Worm (Caenorhabditis elegans): ENCODE results near the gene mob-1.

mob-1 gene

DNA sequence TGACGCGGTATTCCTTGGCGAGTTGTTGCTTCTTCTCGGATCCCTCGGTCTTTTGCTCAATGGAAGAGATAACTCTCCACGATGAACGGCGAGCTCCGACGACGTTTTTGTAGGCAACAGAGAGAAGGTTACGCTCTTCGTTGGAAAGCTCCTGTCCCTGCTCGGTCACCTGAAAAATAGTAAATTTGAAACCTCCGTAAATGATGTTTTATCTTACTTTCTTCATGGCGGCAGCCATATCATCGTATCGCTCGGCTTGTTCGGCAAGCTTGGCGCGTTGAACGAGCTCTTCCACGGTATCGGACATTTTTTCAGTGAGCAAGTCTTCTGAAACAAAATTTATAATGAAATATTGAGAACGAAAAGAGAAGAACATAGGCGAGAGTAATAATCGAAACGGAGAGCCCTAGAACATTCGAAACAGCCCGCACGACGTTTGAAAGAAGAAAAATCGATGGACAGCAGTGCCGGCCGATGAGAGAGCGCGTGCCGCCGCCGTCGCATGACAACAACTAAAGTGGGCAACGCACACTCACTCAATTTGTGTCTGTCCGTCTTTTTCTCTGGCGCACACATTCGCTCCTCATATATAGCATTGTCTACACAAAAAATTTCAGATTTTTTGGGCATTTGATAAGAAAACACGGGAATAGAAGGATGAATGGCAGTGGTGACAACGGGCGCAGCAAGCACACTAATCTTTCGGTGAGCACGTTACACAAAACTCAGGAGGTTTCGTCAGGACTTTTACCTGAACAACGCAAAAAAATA lies 38.6 kb upstream of the mob-1 start, which contains the start of the genes par-5 and M117.3:
TSS of gene par-5 (minus strand) at position 334 of the 771 bp plus-strand sequence.
TSS of gene M117.3 (plus strand) at position 616 of the 771 bp plus-strand sequence.
- TF ChIP-seq fkh-10 (GFP tag; optimal IDR thresholded peaks at IDR 0.05): peak; percentile 62
- peak; percentile 51 for TF ChIP-seq mdl-1 (tag; optimal IDR thresholded peaks at IDR 0.05)
- no peak for TF ChIP-seq nhr-77 (tag; optimal IDR thresholded peaks at IDR 0.05)
- TF ChIP-seq ceh-28 (tag; optimal IDR thresholded peaks at IDR 0.05): peak; percentile 77
- peak; percentile 79 for TF ChIP-seq nfya-1 (tag; optimal IDR thresholded peaks at IDR 0.05; ENCODE audit: insufficient read depth)
- peak; percentile 67 for TF ChIP-seq jun-1 (tag; optimal IDR thresholded peaks at IDR 0.05)
- TF ChIP-seq unc-62 (GFP tag; optimal IDR thresholded peaks at IDR 0.05): peak; percentile 19
- TF ChIP-seq elt-2 (tag; optimal IDR thresholded peaks at IDR 0.05): peak; percentile 80
- TF ChIP-seq egl-27 (tag; optimal IDR thresholded peaks at IDR 0.05): peak; percentile 10
- TF ChIP-seq lsy-12 (tag; optimal IDR thresholded peaks at IDR 0.05): peak; percentile 50
- TF ChIP-seq hmg-11 (tag; optimal IDR thresholded peaks at IDR 0.05): peak; percentile 58
- TF ChIP-seq lin-15B (tag; optimal IDR thresholded peaks at IDR 0.05): peak; percentile 65
- no peak for TF ChIP-seq elt-1 (tag; optimal IDR thresholded peaks at IDR 0.05)
- TF ChIP-seq lin-39 (tag; optimal IDR thresholded peaks at IDR 0.05): peak; percentile 61
- TF ChIP-seq ama-1 (optimal IDR thresholded peaks at IDR 0.05): peak; percentile 20
- peak; percentile 77 for TF ChIP-seq sea-2 (GFP tag; optimal IDR thresholded peaks at IDR 0.05)
- peak; percentile 75 for TF ChIP-seq egl-5 (tag; optimal IDR thresholded peaks at IDR 0.05)
- TF ChIP-seq aly-2 (tag; optimal IDR thresholded peaks at IDR 0.05): no peak
- TF ChIP-seq pha-4 (tag; optimal IDR thresholded peaks at IDR 0.05): peak; percentile 61
- TF ChIP-seq daf-12 (tag; optimal IDR thresholded peaks at IDR 0.05): no peak
- TF ChIP-seq snpc-4 (tag; optimal IDR thresholded peaks at IDR 0.05): no peak
- peak; percentile 49 for TF ChIP-seq pqm-1 (tag; optimal IDR thresholded peaks at IDR 0.05)

DNA sequence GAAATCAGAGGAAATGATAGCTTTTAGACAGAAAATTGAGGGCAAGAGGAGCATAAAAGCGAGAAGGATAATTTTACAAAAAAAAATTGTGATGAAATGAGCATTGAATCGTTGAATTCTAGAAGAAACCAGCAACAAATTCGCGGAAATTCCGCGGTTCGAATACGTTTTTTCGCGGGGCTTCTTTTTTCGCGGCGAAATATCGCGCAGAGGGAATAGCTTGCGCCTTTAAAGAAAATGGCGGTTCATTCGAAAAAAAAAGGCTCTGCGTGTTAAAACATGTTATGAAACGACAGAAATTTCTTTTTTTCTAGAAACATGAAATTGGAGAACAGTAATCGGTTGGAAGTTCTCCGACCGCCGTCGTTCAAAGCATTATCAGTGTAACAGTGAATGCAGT lies 37.9 kb upstream of the mob-1 start:
- TF ChIP-seq elt-1 (tag; optimal IDR thresholded peaks at IDR 0.05): no peak
- TF ChIP-seq fkh-2 (tag; optimal IDR thresholded peaks at IDR 0.05): no peak
- TF ChIP-seq ceh-9 (tag; optimal IDR thresholded peaks at IDR 0.05): no peak
- peak; percentile 70 for TF ChIP-seq nfya-1 (tag; optimal IDR thresholded peaks at IDR 0.05; ENCODE audit: insufficient read depth)
- no peak for TF ChIP-seq elt-3 (tag; optimal IDR thresholded peaks at IDR 0.05)
- TF ChIP-seq eor-1 (tag; optimal IDR thresholded peaks at IDR 0.05): no peak
- no peak for TF ChIP-seq aly-2 (tag; optimal IDR thresholded peaks at IDR 0.05)
- TF ChIP-seq nhr-76 (tag; optimal IDR thresholded peaks at IDR 0.05): no peak
- TF ChIP-seq fkh-10 (GFP tag; optimal IDR thresholded peaks at IDR 0.05): no peak
- no peak for TF ChIP-seq zag-1 (tag; optimal IDR thresholded peaks at IDR 0.05)
- TF ChIP-seq skn-1 (tag; optimal IDR thresholded peaks at IDR 0.05): no peak
- TF ChIP-seq ama-1 (optimal IDR thresholded peaks at IDR 0.05): peak; percentile 30
- TF ChIP-seq snpc-4 (tag; optimal IDR thresholded peaks at IDR 0.05): peak; percentile 60
- TF ChIP-seq ztf-4 (tag; optimal IDR thresholded peaks at IDR 0.05): no peak
- no peak for TF ChIP-seq ztf-11 (tag; optimal IDR thresholded peaks at IDR 0.05)
- TF ChIP-seq lin-15B (tag; optimal IDR thresholded peaks at IDR 0.05): peak; percentile 71
- TF ChIP-seq mdl-1 (tag; optimal IDR thresholded peaks at IDR 0.05): no peak
- no peak for TF ChIP-seq nhr-67 (tag; optimal IDR thresholded peaks at IDR 0.05)
- TF ChIP-seq nhr-43 (tag; optimal IDR thresholded peaks at IDR 0.05; ENCODE audit: poor library complexity, severe bottlenecking): no peak
- no peak for TF ChIP-seq ZK546.5 (tag; optimal IDR thresholded peaks at IDR 0.05)
- no peak for TF ChIP-seq unc-62 (GFP tag; optimal IDR thresholded peaks at IDR 0.05)
- peak; percentile 13 for TF ChIP-seq lsy-12 (tag; optimal IDR thresholded peaks at IDR 0.05)
- no peak for TF ChIP-seq tbx-2 (tag; optimal IDR thresholded peaks at IDR 0.05)
- peak; percentile 40 for TF ChIP-seq lin-39 (tag; optimal IDR thresholded peaks at IDR 0.05)
- TF ChIP-seq ceh-28 (tag; optimal IDR thresholded peaks at IDR 0.05): no peak
- TF ChIP-seq nhr-237 (tag; optimal IDR thresholded peaks at IDR 0.05): no peak
- TF ChIP-seq ceh-16 (tag; optimal IDR thresholded peaks at IDR 0.05): no peak
- peak; percentile 40 for TF ChIP-seq pha-4 (tag; optimal IDR thresholded peaks at IDR 0.05)
- TF ChIP-seq ceh-82 (tag; optimal IDR thresholded peaks at IDR 0.05): no peak
- TF ChIP-seq mml-1 (tag; optimal IDR thresholded peaks at IDR 0.05): no peak
- no peak for TF ChIP-seq nhr-11 (tag; optimal IDR thresholded peaks at IDR 0.05)
- no peak for TF ChIP-seq nhr-28 (tag; optimal IDR thresholded peaks at IDR 0.05)
- TF ChIP-seq pqm-1 (tag; optimal IDR thresholded peaks at IDR 0.05): no peak
- no peak for TF ChIP-seq sea-2 (GFP tag; optimal IDR thresholded peaks at IDR 0.05)
- no peak for TF ChIP-seq R02D3.7 (tag; optimal IDR thresholded peaks at IDR 0.05)
- TF ChIP-seq nhr-23 (tag; optimal IDR thresholded peaks at IDR 0.05): peak; percentile 55
- TF ChIP-seq egl-27 (tag; optimal IDR thresholded peaks at IDR 0.05): no peak
- no peak for TF ChIP-seq nhr-77 (tag; optimal IDR thresholded peaks at IDR 0.05)
- no peak for TF ChIP-seq unc-39 (tag; optimal IDR thresholded peaks at IDR 0.05)
- no peak for TF ChIP-seq nhr-12 (tag; optimal IDR thresholded peaks at IDR 0.05)
- no peak for TF ChIP-seq egl-5 (tag; optimal IDR thresholded peaks at IDR 0.05)
- no peak for TF ChIP-seq daf-12 (tag; optimal IDR thresholded peaks at IDR 0.05)
- TF ChIP-seq elt-2 (tag; optimal IDR thresholded peaks at IDR 0.05): no peak
- TF ChIP-seq hmg-11 (tag; optimal IDR thresholded peaks at IDR 0.05): peak; percentile 16
- no peak for TF ChIP-seq jun-1 (tag; optimal IDR thresholded peaks at IDR 0.05)
- TF ChIP-seq nhr-25 (tag; optimal IDR thresholded peaks at IDR 0.05): peak; percentile 45
- TF ChIP-seq fos-1 (tag; optimal IDR thresholded peaks at IDR 0.05): no peak

Data from whole organism, L3 larva.